Worm (Caenorhabditis elegans) whole organism, late embryonic: ENCODE measurements around the gene prk-2.

Source experiments
- ama-1 ChIP-seq: fragments of 150-350 bp; optimal IDR thresholded peaks from 2 replicates; lab custom pipeline; 2014
- ceh-18 ChIP-seq: sonication (generic microtip); optimal IDR thresholded peaks from 2 replicates; lab custom pipeline; 2016; ENCODE audit warnings: missing genetic modification characterization, missing compliant biosample characterization
- fax-1 ChIP-seq: sonication (generic microtip); optimal IDR thresholded peaks from 2 replicates; lab custom pipeline; 2016; ENCODE audit warnings: missing genotype, missing genetic modification characterization, missing compliant biosample characterization
- hlh-6 ChIP-seq: sonication (generic microtip); optimal IDR thresholded peaks from 2 replicates; lab custom pipeline; 2016; ENCODE audit warnings: missing genotype, missing genetic modification characterization, missing compliant biosample characterization
- hlh-8 ChIP-seq: sonication (generic microtip); optimal IDR thresholded peaks from 2 replicates; lab custom pipeline; 2016; ENCODE audit warnings: missing genotype, missing genetic modification characterization, missing compliant biosample characterization
- nfya-1 ChIP-seq: sonication (generic microtip); optimal IDR thresholded peaks from 2 replicates; lab custom pipeline; 2017; ENCODE audit warnings: missing genetic modification characterization, mild to moderate bottlenecking, missing compliant biosample characterization, antibody characterized with exemption, moderate library complexity
- nhr-11 ChIP-seq: fragments of 150-350 bp; optimal IDR thresholded peaks from 2 replicates; lab custom pipeline; 2014; ENCODE audit warnings: missing biosample characterization, missing genetic modification characterization
- npax-4 ChIP-seq: sonication (generic microtip); optimal IDR thresholded peaks from 2 replicates; lab custom pipeline; 2016; ENCODE audit warnings: missing genetic modification characterization, missing compliant biosample characterization
- odd-2 ChIP-seq: sonication (generic microtip); optimal IDR thresholded peaks from 2 replicates; lab custom pipeline; 2017; ENCODE audit warnings: antibody characterized with exemption, mild to moderate bottlenecking, missing genetic modification characterization, missing compliant biosample characterization
- pha-4 ChIP-seq: fragments of 150-350 bp; optimal IDR thresholded peaks from 2 replicates; lab custom pipeline; 2018; ENCODE audit warnings: missing biosample characterization, missing genetic modification reagents, missing genetic modification characterization
- sox-4 ChIP-seq: sonication (generic microtip); optimal IDR thresholded peaks from 2 replicates; lab custom pipeline; 2017; ENCODE audit warnings: mild to moderate bottlenecking, missing genetic modification characterization, inconsistent platforms, missing compliant biosample characterization
- tbx-2 ChIP-seq: sonication (generic microtip); optimal IDR thresholded peaks from 2 replicates; lab custom pipeline; 2016; ENCODE audit warnings: missing genetic modification characterization, missing compliant biosample characterization
- unc-55 ChIP-seq: sonication (generic microtip); optimal IDR thresholded peaks from 2 replicates; lab custom pipeline; 2017; ENCODE audit warnings: missing biosample characterization, missing genetic modification reagents, missing genetic modification characterization
- zip-5 ChIP-seq: sonication (generic microtip); optimal IDR thresholded peaks from 2 replicates; lab custom pipeline; 2016; ENCODE audit warnings: missing genetic modification characterization, missing compliant biosample characterization

- TF ChIP-seq zip-5 (no peak), fax-1 (no peak), ceh-18 (tag; lab: Kevin White, UChicago) (no peak), hlh-8 (no peak), nhr-11 (tag; lab: Kevin White, UChicago) (no peak), tbx-2 (tag; lab: Kevin White, UChicago) (no peak), hlh-6 (no peak), ama-1 (lab: Kevin White, UChicago) (no peak), pha-4 (tag; lab: Kevin White, UChicago) (no peak), sox-4 (tag; lab: Kevin White, UChicago) (no peak), nfya-1 (tag; lab: Kevin White, UChicago) (peak; percentile 46), unc-55 (GFP tag; lab: Kevin White, UChicago) (no peak), npax-4 (tag; lab: Kevin White, UChicago) (no peak), odd-2 (tag; lab: Kevin White, UChicago) (no peak)
Measured at ce11 chrIII:3323906-3324305, 46.1 kb downstream of the prk-2 start.
